Worm (Caenorhabditis elegans) whole organism, L1 larva: Measurements from ENCODE around the gene ZK1098.6.

Source experiments
- C04F5.9 ChIP-seq: sonication (generic microtip); optimal IDR thresholded peaks from 2 replicates; lab custom pipeline; 2016; ENCODE audit warnings: missing genetic modification characterization, missing compliant biosample characterization
- C34B4.2 ChIP-seq: sonication (generic microtip); optimal IDR thresholded peaks from 2 replicates; lab custom pipeline; 2017; ENCODE audit warnings: mild to moderate bottlenecking, missing genetic modification characterization, missing compliant biosample characterization
- F16B12.6 ChIP-seq: fragments of 150-350 bp; optimal IDR thresholded peaks from 2 replicates; lab custom pipeline; 2014; ENCODE audit warnings: missing biosample characterization, missing genetic modification characterization
- Y116A8C.19 ChIP-seq: sonication (generic microtip); optimal IDR thresholded peaks from 2 replicates; lab custom pipeline; 2016; ENCODE audit warnings: missing compliant biosample characterization, missing genetic modification characterization, borderline replicate concordance
- alr-1 ChIP-seq: fragments of 200-800 bp; sonication (Bioruptor generic); optimal IDR thresholded peaks from 2 replicates; lab custom pipeline; 2018; ENCODE audit warnings: borderline replicate concordance, mild to moderate bottlenecking, missing genetic modification characterization, missing compliant biosample characterization
- ama-1 ChIP-seq: fragments of 150-350 bp; optimal IDR thresholded peaks from 2 replicates; lab custom pipeline; 2014
- ceh-63 ChIP-seq: fragments of 200-800 bp; sonication (Bioruptor generic); optimal IDR thresholded peaks from 2 replicates; lab custom pipeline; 2018; ENCODE audit warnings: mild to moderate bottlenecking, missing genetic modification characterization, missing compliant biosample characterization
- ceh-8 ChIP-seq: fragments of 200-800 bp; sonication (Bioruptor generic); optimal IDR thresholded peaks from 2 replicates; lab custom pipeline; 2018; ENCODE audit warnings: mild to moderate bottlenecking, missing genetic modification characterization, moderate library complexity, missing compliant biosample characterization
- ceh-82 ChIP-seq, 3 experiments: fragments of 150-350 bp in 1 of 3; sonication (generic microtip) in 2 of 3; optimal IDR thresholded peaks; 2 replicates each; lab custom pipeline; 2014 to 2017; ENCODE audit warnings: missing biosample characterization in 3 of 3, missing genetic modification characterization in 3 of 3
- ceh-88 ChIP-seq: fragments of 200-800 bp; sonication (Bioruptor generic); IDR thresholded peaks from 2 replicates; pipeline ENCODE4 v1.3.6; 2022; ENCODE audit warnings: missing genetic modification characterization, missing compliant biosample characterization
- ceh-90 ChIP-seq: sonication (generic microtip); optimal IDR thresholded peaks from 2 replicates; lab custom pipeline; 2016; ENCODE audit warnings: missing genetic modification characterization, missing compliant biosample characterization
- dpl-1 ChIP-seq, 3 experiments: fragments of 150-350 bp in 2 of 3; sonication (generic microtip) in 1 of 3; optimal IDR thresholded peaks; 2 replicates each; lab custom pipeline; 2014 to 2017; ENCODE audit warnings: missing biosample characterization in 3 of 3, missing genetic modification characterization in 3 of 3, missing genetic modification reagents in 3 of 3
- dsc-1 ChIP-seq: sonication (generic microtip); optimal IDR thresholded peaks from 2 replicates; lab custom pipeline; 2016; ENCODE audit warnings: mild to moderate bottlenecking, missing genetic modification characterization, missing compliant biosample characterization
- egl-13 ChIP-seq: sonication (generic microtip); optimal IDR thresholded peaks from 2 replicates; lab custom pipeline; 2016; ENCODE audit warnings: missing genotype, missing genetic modification reagents, missing genetic modification characterization, missing compliant biosample characterization
- egl-27 ChIP-seq, 2 experiments: fragments of 150-350 bp in 1 of 2; sonication (generic microtip); optimal IDR thresholded peaks; 3 replicates each; lab custom pipeline; 2017 to 2018; ENCODE audit warnings: missing biosample characterization in 2 of 2, missing genetic modification characterization in 2 of 2, missing genetic modification reagents in 2 of 2
- elt-2 ChIP-seq: sonication (generic microtip); optimal IDR thresholded peaks from 2 replicates; lab custom pipeline; 2016; ENCODE audit warnings: missing genetic modification characterization, mild to moderate bottlenecking, inconsistent platforms, missing compliant biosample characterization, missing genetic modification reagents
- ets-5 ChIP-seq: fragments of 200-800 bp; sonication (Bioruptor generic); IDR thresholded peaks from 2 replicates; pipeline ENCODE4 v1.3.6; 2022; ENCODE audit warnings: missing genetic modification characterization, missing compliant biosample characterization
- fkh-10 ChIP-seq: sonication (generic microtip); optimal IDR thresholded peaks from 2 replicates; lab custom pipeline; 2017; ENCODE audit warnings: missing biosample characterization, missing genetic modification reagents, missing genetic modification characterization
- fkh-4 ChIP-seq: sonication (generic microtip); optimal IDR thresholded peaks from 2 replicates; lab custom pipeline; 2016; ENCODE audit warnings: missing compliant biosample characterization, missing genetic modification characterization, borderline replicate concordance
- grh-1 ChIP-seq: fragments of 200-800 bp; sonication (Bioruptor generic); IDR thresholded peaks from 2 replicates; pipeline ENCODE4 v1.3.6; 2022; ENCODE audit warnings: missing genetic modification reagents, missing genetic modification characterization, missing compliant biosample characterization
- hpl-2 ChIP-seq: fragments of 150-350 bp; optimal IDR thresholded peaks from 2 replicates; lab custom pipeline; 2014; ENCODE audit warnings: missing biosample characterization, missing genetic modification reagents, missing genetic modification characterization
- isw-1 ChIP-seq: fragments of 200-800 bp; sonication (Bioruptor generic); IDR thresholded peaks from 2 replicates; pipeline ENCODE4 v1.3.6; 2022; ENCODE audit warnings: missing genetic modification characterization, missing compliant biosample characterization
- lin-13 ChIP-seq: fragments of 150-350 bp; optimal IDR thresholded peaks from 2 replicates; lab custom pipeline; 2014; ENCODE audit warnings: missing biosample characterization, missing genetic modification reagents, missing genetic modification characterization
- lin-35 ChIP-seq, 2 experiments: fragments of 150-350 bp; optimal IDR thresholded peaks; 2 replicates each; lab custom pipeline; 2014; ENCODE audit warnings: missing biosample characterization in 2 of 2, missing genetic modification characterization in 2 of 2, missing genetic modification reagents in 2 of 2
- lir-3 ChIP-seq: sonication (generic microtip); optimal IDR thresholded peaks from 2 replicates; lab custom pipeline; 2016; ENCODE audit warnings: mild to moderate bottlenecking, missing genetic modification characterization, moderate library complexity, missing compliant biosample characterization; ENCODE audit not compliant: poor library complexity
- mab-9 ChIP-seq: fragments of 200-800 bp; sonication (Bioruptor generic); IDR thresholded peaks from 2 replicates; pipeline ENCODE4 v1.3.6; 2022; ENCODE audit warnings: missing genetic modification reagents, missing genetic modification characterization, missing compliant biosample characterization
- mdl-1 ChIP-seq, 2 experiments: fragments of 150-350 bp; optimal IDR thresholded peaks; 2 replicates each; lab custom pipeline; 2014 to 2017; ENCODE audit warnings: missing biosample characterization in 2 of 2, missing genetic modification characterization in 2 of 2, inconsistent platforms in 1 of 2
- mef-2 ChIP-seq: fragments of 150-350 bp; optimal IDR thresholded peaks from 2 replicates; lab custom pipeline; 2014; ENCODE audit warnings: missing biosample characterization, missing genetic modification characterization
- nhr-11 ChIP-seq: fragments of 150-350 bp; optimal IDR thresholded peaks from 2 replicates; lab custom pipeline; 2014; ENCODE audit warnings: missing biosample characterization, missing genetic modification characterization
- nhr-20 ChIP-seq: sonication (generic microtip); optimal IDR thresholded peaks from 2 replicates; lab custom pipeline; 2016; ENCODE audit warnings: mild to moderate bottlenecking, missing genetic modification characterization, missing compliant biosample characterization
- nhr-28 ChIP-seq: fragments of 150-350 bp; optimal IDR thresholded peaks from 2 replicates; lab custom pipeline; 2014; ENCODE audit warnings: missing biosample characterization, missing genetic modification characterization
- nhr-71 ChIP-seq: sonication (generic microtip); optimal IDR thresholded peaks from 2 replicates; lab custom pipeline; 2016; ENCODE audit warnings: mild to moderate bottlenecking, missing genetic modification characterization, moderate library complexity, missing compliant biosample characterization
- nhr-76 ChIP-seq: sonication (generic microtip); optimal IDR thresholded peaks from 2 replicates; lab custom pipeline; 2017; ENCODE audit warnings: missing biosample characterization, missing genetic modification characterization
- nhr-84 ChIP-seq: sonication (generic microtip); optimal IDR thresholded peaks from 2 replicates; lab custom pipeline; 2017; ENCODE audit warnings: missing biosample characterization, missing genetic modification characterization
- nhr-85 ChIP-seq: sonication (generic microtip); peaks from one replicate; lab custom pipeline; 2016; ENCODE audit warnings: missing genetic modification characterization, inconsistent platforms, missing compliant biosample characterization
- rnt-1 ChIP-seq: sonication (generic microtip); optimal IDR thresholded peaks from 2 replicates; lab custom pipeline; 2016; ENCODE audit warnings: mild to moderate bottlenecking, missing genetic modification characterization, moderate library complexity, missing compliant biosample characterization
- snpc-4 ChIP-seq: fragments of 150-350 bp; optimal IDR thresholded peaks from 2 replicates; lab custom pipeline; 2014; ENCODE audit warnings: missing biosample characterization, missing genetic modification characterization
- snu-23 ChIP-seq: sonication (generic microtip); optimal IDR thresholded peaks from 2 replicates; lab custom pipeline; 2016; ENCODE audit warnings: missing genetic modification characterization, missing compliant biosample characterization
- unc-130 ChIP-seq: fragments of 150-350 bp; optimal IDR thresholded peaks from 2 replicates; lab custom pipeline; 2017; ENCODE audit warnings: missing biosample characterization, missing genetic modification characterization, inconsistent platforms
- unc-30 ChIP-seq: sonication (generic microtip); optimal IDR thresholded peaks from 2 replicates; lab custom pipeline; 2017; ENCODE audit warnings: missing biosample characterization, missing genetic modification characterization
- unc-62 ChIP-seq: fragments of 150-350 bp; optimal IDR thresholded peaks from 2 replicates; lab custom pipeline; 2014; ENCODE audit warnings: missing biosample characterization, missing genetic modification reagents, missing genetic modification characterization
- vab-15 ChIP-seq: sonication (generic microtip); optimal IDR thresholded peaks from 2 replicates; lab custom pipeline; 2017; ENCODE audit warnings: missing genotype, mild to moderate bottlenecking, missing genetic modification characterization, missing compliant biosample characterization
- xbp-1 ChIP-seq: sonication (generic microtip); optimal IDR thresholded peaks from 2 replicates; lab custom pipeline; 2016; ENCODE audit warnings: missing genetic modification characterization, missing compliant biosample characterization
- zag-1 ChIP-seq: fragments of 150-350 bp; optimal IDR thresholded peaks from 2 replicates; lab custom pipeline; 2014; ENCODE audit warnings: missing biosample characterization, missing genetic modification characterization
- zip-4 ChIP-seq: fragments of 200-800 bp; sonication (Bioruptor generic); optimal IDR thresholded peaks from 2 replicates; lab custom pipeline; 2018; ENCODE audit warnings: mild to moderate bottlenecking, missing genetic modification characterization, moderate library complexity, missing compliant biosample characterization
- ztf-11 ChIP-seq, 2 experiments: sonication (generic microtip); optimal IDR thresholded peaks; 2 replicates each; lab custom pipeline; 2016 to 2017; ENCODE audit warnings: missing genetic modification characterization in 2 of 2, missing biosample characterization in 1 of 2, missing compliant biosample characterization in 1 of 2
- ztf-4 ChIP-seq: fragments of 150-350 bp; optimal IDR thresholded peaks from 2 replicates; lab custom pipeline; 2014; ENCODE audit warnings: missing biosample characterization, missing genetic modification characterization

ZK1098.6 gene

DNA sequence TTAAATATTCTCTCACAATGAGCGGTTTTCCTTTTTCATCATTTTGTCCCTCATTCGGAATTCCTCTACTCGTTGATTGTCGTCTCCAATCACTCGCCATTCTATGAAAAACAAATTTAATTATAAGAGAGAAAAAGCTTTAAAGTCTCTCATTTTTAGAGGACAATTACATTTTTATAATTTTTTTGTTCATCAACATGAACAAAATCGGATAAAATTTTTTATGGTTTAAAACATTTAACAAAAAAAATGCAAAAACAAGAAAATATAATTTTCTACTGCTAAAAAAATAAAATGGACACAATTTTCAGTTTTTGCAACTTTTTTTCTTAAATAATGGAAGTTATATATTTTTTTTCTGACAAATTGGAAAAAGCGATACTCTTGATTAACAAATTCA lies 10.8 kb upstream of the ZK1098.6 start, which contains the start of gene F55H2.7:
Gene F55H2.7, minus strand, starts transcription at position 101 of the 400 bp plus-strand sequence.
- no peak for TF ChIP-seq egl-13 (tag; lab: Kevin White, UChicago)
- TF ChIP-seq nhr-71 (tag; lab: Kevin White, UChicago) = no peak
- no peak for TF ChIP-seq ceh-8 (GFP tag; lab: Kevin White, UChicago)
- TF ChIP-seq elt-2 (tag; lab: Kevin White, UChicago) = no peak
- no peak for TF ChIP-seq C34B4.2 (tag; lab: Kevin White, UChicago)
- TF ChIP-seq ztf-4 = no peak
- TF ChIP-seq ceh-88 (GFP tag; lab: Robert Waterston, UW) = no peak
- no peak for TF ChIP-seq snu-23 (GFP tag; lab: Kevin White, UChicago)
- TF ChIP-seq ceh-63 (GFP tag; lab: Kevin White, UChicago) = no peak
- no peak for TF ChIP-seq fkh-4 (tag; lab: Kevin White, UChicago)
- TF ChIP-seq nhr-11 (tag; lab: Kevin White, UChicago) = no peak
- TF ChIP-seq nhr-84 (tag; lab: Kevin White, UChicago) = no peak
- TF ChIP-seq rnt-1 (tag; lab: Kevin White, UChicago) = no peak
- TF ChIP-seq mdl-1 (tag; optimal IDR thresholded peaks at IDR 0.05; lab: Kevin White, UChicago) = no peak
- no peak for TF ChIP-seq unc-30 (tag; lab: Kevin White, UChicago)
- no peak for TF ChIP-seq zip-4 (GFP tag; lab: Kevin White, UChicago)
- TF ChIP-seq nhr-85 (tag; lab: Kevin White, UChicago) = no peak
- TF ChIP-seq unc-62 (GFP tag; lab: Kevin White, UChicago) = no peak
- TF ChIP-seq, all 84 proteins: peak for 0

ce11 chrIII:9521410-9522090 lies 5.4 kb upstream of the ZK1098.6 start, which contains the start of the genes clu-1 and prp-40:
Gene clu-1 (minus strand): TSS chrIII:9521460.
Gene prp-40 (plus strand): TSS chrIII:9522075.
- TF ChIP-seq unc-30 (tag; lab: Kevin White, UChicago) (no peak), dpl-1 (GFP tag; optimal IDR thresholded peaks at IDR 0.05; lab: Kevin White, UChicago) (peak; percentile 83 to 87 (median 86)), vab-15 (tag; lab: Kevin White, UChicago) (no peak), ceh-8 (GFP tag; lab: Kevin White, UChicago) (peak; percentile 79), ets-5 (GFP tag; lab: Robert Waterston, UW) (no peak), dsc-1 (tag; lab: Kevin White, UChicago) (peak; percentile 98), grh-1 (GFP tag; lab: Robert Waterston, UW) (peak; percentile 78), lin-35 (GFP tag; optimal IDR thresholded peaks at IDR 0.05; lab: Kevin White, UChicago) (peak; percentile 90 to 93), F16B12.6 (tag; lab: Kevin White, UChicago) (peak; percentile 72), nhr-76 (tag; lab: Kevin White, UChicago) (no peak), fkh-10 (peak; percentile 57), isw-1 (GFP tag; lab: Robert Waterston, UW) (peak; percentile 88), ceh-82 (tag; optimal IDR thresholded peaks at IDR 0.05; lab: Kevin White, UChicago) (peak; percentile 90 to 92 (median 92)), C04F5.9 (tag; lab: Kevin White, UChicago) (peak; percentile 70), nhr-85 (tag; lab: Kevin White, UChicago) (peak; percentile 94), egl-27 (tag; optimal IDR thresholded peaks at IDR 0.05; lab: Kevin White, UChicago) (no peak), alr-1 (no peak), ceh-90 (no peak), ztf-4 (peak; percentile 83), unc-62 (GFP tag; lab: Kevin White, UChicago) (no peak), nhr-28 (tag; lab: Kevin White, UChicago) (no peak), snpc-4 (peak; percentile 78), rnt-1 (tag; lab: Kevin White, UChicago) (peak; percentile 95), ceh-63 (GFP tag; lab: Kevin White, UChicago) (no peak), zag-1 (tag; lab: Kevin White, UChicago) (no peak), unc-130 (tag; lab: Kevin White, UChicago) (peak; percentile 88), fkh-4 (tag; lab: Kevin White, UChicago) (peak; percentile 77), mab-9 (peak; percentile 76), hpl-2 (peak; percentile 70), Y116A8C.19 (tag; lab: Kevin White, UChicago) (no peak), snu-23 (GFP tag; lab: Kevin White, UChicago) (peak; percentile 95), ztf-11 (tag; optimal IDR thresholded peaks at IDR 0.05; lab: Kevin White, UChicago) (peak in 1 of 2 experiments; percentile 37), ama-1 (lab: Kevin White, UChicago) (no peak), elt-2 (tag; lab: Kevin White, UChicago) (peak; percentile 56), lir-3 (tag; lab: Kevin White, UChicago) (peak; percentile 65), lin-13 (GFP tag; lab: Kevin White, UChicago) (peak; percentile 89), mef-2 (tag; lab: Kevin White, UChicago) (peak; percentile 71), xbp-1 (peak; percentile 90), nhr-20 (peak; percentile 93), egl-13 (tag; lab: Kevin White, UChicago) (peak; percentile 71)
